Fruit fly (Drosophila melanogaster) whole organism, embryonic: Measurements from ENCODE around the gene CG17777.

Experiments
- CG10321 ChIP-seq: fragments of 200-800 bp; sonication (Bioruptor generic); IDR thresholded peaks from 2 replicates; pipeline ENCODE4 v1.3.6; 2022; ENCODE audit warnings: missing biosample characterization, missing genetic modification characterization
- CG7987 ChIP-seq: fragments of 200-800 bp; sonication (Bioruptor generic); optimal IDR thresholded peaks from 2 replicates; lab custom pipeline; 2018; ENCODE audit warnings: missing biosample characterization, mild to moderate bottlenecking, missing genetic modification characterization, moderate library complexity
- CG9437 ChIP-seq: fragments of 200-800 bp; sonication (Bioruptor generic); optimal IDR thresholded peaks from 2 replicates; lab custom pipeline; 2018; ENCODE audit warnings: missing biosample characterization, mild to moderate bottlenecking, missing genetic modification characterization
- Dip2 ChIP-seq: fragments of 200-800 bp; sonication (Bioruptor generic); IDR thresholded peaks from 2 replicates; pipeline ENCODE4 v1.3.6; 2022; ENCODE audit warnings: missing biosample characterization, missing genetic modification characterization
- Side ChIP-seq: fragments of 200-800 bp; sonication (Bioruptor generic); optimal IDR thresholded peaks from 2 replicates; lab custom pipeline; 2016; ENCODE audit warnings: missing biosample characterization, missing genetic modification characterization
- run ChIP-seq: fragments of 200-800 bp; sonication (Bioruptor generic); optimal IDR thresholded peaks from 3 replicates; lab custom pipeline; 2018; ENCODE audit warnings: missing biosample characterization, mild to moderate bottlenecking, missing genetic modification characterization

DNA sequence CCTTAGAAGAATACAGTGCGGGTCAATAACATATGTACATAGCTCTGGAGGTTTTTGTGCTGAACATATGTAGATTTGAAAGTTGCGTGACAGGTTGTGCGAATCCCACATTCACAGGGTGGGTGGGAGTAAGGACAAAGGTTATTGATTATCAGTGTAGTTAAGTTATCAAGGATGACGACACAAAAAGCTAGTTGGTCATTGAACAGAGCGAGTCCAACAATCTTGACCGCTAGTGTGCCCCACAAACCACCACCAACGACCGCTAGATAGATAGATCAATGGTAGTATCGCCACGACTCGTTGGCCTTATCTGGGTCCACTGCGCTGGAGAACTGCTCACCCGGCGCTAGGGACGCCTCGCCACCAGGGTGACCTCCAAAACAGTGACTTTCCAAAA lies 40.1 kb upstream of the CG17777 start:
- no peak for TF ChIP-seq run
- TF ChIP-seq CG9437 (GFP tag; lab: Kevin White, UChicago) = no peak
- no peak for TF ChIP-seq CG7987
- TF ChIP-seq Side (GFP tag; lab: Kevin White, UChicago) = no peak
- TF ChIP-seq CG10321 (GFP tag; lab: Robert Waterston, UW) = no peak
- TF ChIP-seq Dip2 = no peak
